Fruit fly (Drosophila melanogaster) whole organism, embryonic: ENCODE results near the gene path.
A peak's percentile ranks its signal among the peaks of the same experiment; 100 is the strongest.

Experiments used
- B-H1 ChIP-seq: fragments of 200-800 bp; sonication (Bioruptor generic); IDR thresholded peaks from 3 replicates; pipeline ENCODE4 v1.3.6; 2022; ENCODE audit warnings: missing biosample characterization, missing genetic modification characterization
- BtbVII ChIP-seq: fragments of 200-800 bp; sonication (Bioruptor generic); optimal IDR thresholded peaks from 3 replicates; lab custom pipeline; 2017; ENCODE audit warnings: missing biosample characterization, mild to moderate bottlenecking, missing genetic modification characterization
- C15 ChIP-seq: fragments of 200-800 bp; sonication (Bioruptor generic); IDR thresholded peaks from 3 replicates; pipeline ENCODE4 v1.3.6; 2022; ENCODE audit warnings: missing biosample characterization, missing genetic modification characterization
- CG10209 ChIP-seq: fragments of 200-800 bp; sonication (Bioruptor generic); optimal IDR thresholded peaks from 3 replicates; lab custom pipeline; 2017; ENCODE audit warnings: missing biosample characterization, mild to moderate bottlenecking, missing genetic modification characterization, missing genetic modification reagents
- CG10267 ChIP-seq: fragments of 200-800 bp; sonication (Bioruptor generic); optimal IDR thresholded peaks from 2 replicates; lab custom pipeline; 2018; ENCODE audit warnings: missing biosample characterization, mild to moderate bottlenecking, missing genetic modification characterization, moderate library complexity
- CG11398 ChIP-seq: fragments of 200-800 bp; sonication (Bioruptor generic); optimal IDR thresholded peaks from 2 replicates; lab custom pipeline; 2016; ENCODE audit warnings: missing biosample characterization, missing genetic modification characterization
- CG11695 ChIP-seq: fragments of 200-800 bp; sonication (Bioruptor generic); IDR thresholded peaks from 3 replicates; pipeline ENCODE4 v1.3.6; 2022; ENCODE audit warnings: missing biosample characterization, missing genetic modification characterization
- CG13424 ChIP-seq: fragments of 200-800 bp; sonication (Bioruptor generic); optimal IDR thresholded peaks from 2 replicates; lab custom pipeline; 2019; ENCODE audit warnings: missing biosample characterization, mild to moderate bottlenecking, missing genetic modification characterization, moderate library complexity
- CG15073 ChIP-seq: fragments of 200-800 bp; sonication (Bioruptor generic); optimal IDR thresholded peaks from 2 replicates; lab custom pipeline; 2016; ENCODE audit warnings: missing biosample characterization, missing genetic modification characterization
- CG16813 ChIP-seq: fragments of 200-800 bp; sonication (Bioruptor generic); IDR thresholded peaks from 3 replicates; pipeline ENCODE4 v1.3.6; 2022; ENCODE audit warnings: missing biosample characterization, missing genetic modification characterization; ENCODE audit not compliant: partially characterized antibody
- CG2120 ChIP-seq: fragments of 200-800 bp; sonication (Bioruptor generic); optimal IDR thresholded peaks from 3 replicates; lab custom pipeline; 2016; ENCODE audit warnings: missing biosample characterization, missing genetic modification characterization
- CG2129 ChIP-seq: fragments of 200-800 bp; sonication (Bioruptor generic); IDR thresholded peaks from 2 replicates; pipeline ENCODE4 v1.3.6; 2022; ENCODE audit warnings: missing biosample characterization, missing genetic modification characterization; ENCODE audit not compliant: partially characterized antibody
- CG2199 ChIP-seq: fragments of 200-800 bp; sonication (Bioruptor generic); IDR thresholded peaks from 3 replicates; pipeline ENCODE4 v1.3.6; 2022; ENCODE audit warnings: missing biosample characterization, missing genetic modification characterization
- CG2678 ChIP-seq: fragments of 200-800 bp; sonication (Bioruptor generic); optimal IDR thresholded peaks from 3 replicates; lab custom pipeline; 2019; ENCODE audit warnings: missing biosample characterization, mild to moderate bottlenecking, missing genetic modification characterization, moderate library complexity
- CG2712 ChIP-seq: fragments of 200-800 bp; optimal IDR thresholded peaks from 3 replicates; lab custom pipeline; 2019; ENCODE audit warnings: missing biosample characterization, mild to moderate bottlenecking, missing genetic modification characterization, moderate library complexity
- CG31365 ChIP-seq: fragments of 200-800 bp; sonication (Bioruptor generic); optimal IDR thresholded peaks from 2 replicates; lab custom pipeline; 2018; ENCODE audit warnings: missing biosample characterization, mild to moderate bottlenecking, missing genetic modification characterization
- CG34376 ChIP-seq: fragments of 200-800 bp; sonication (Bioruptor generic); optimal IDR thresholded peaks from 2 replicates; lab custom pipeline; 2018; ENCODE audit warnings: missing biosample characterization, mild to moderate bottlenecking, missing genetic modification characterization
- CG3838 ChIP-seq: fragments of 200-800 bp; sonication (Bioruptor generic); optimal IDR thresholded peaks from 3 replicates; lab custom pipeline; 2016; ENCODE audit warnings: missing biosample characterization, missing genetic modification characterization
- CG4617 ChIP-seq: fragments of 200-800 bp; sonication (Bioruptor generic); optimal IDR thresholded peaks from 3 replicates; lab custom pipeline; 2016; ENCODE audit warnings: missing biosample characterization, missing genetic modification characterization, borderline replicate concordance
- CG5180 ChIP-seq: fragments of 200-800 bp; sonication (Bioruptor generic); optimal IDR thresholded peaks from 3 replicates; lab custom pipeline; 2017; ENCODE audit warnings: missing biosample characterization, missing genetic modification characterization, mild to moderate bottlenecking, moderate library complexity, missing genetic modification reagents
- CG6683 ChIP-seq: fragments of 200-800 bp; sonication (Bioruptor generic); optimal IDR thresholded peaks from 2 replicates; lab custom pipeline; 2017; ENCODE audit warnings: missing biosample characterization, mild to moderate bottlenecking, missing genetic modification characterization, missing genetic modification reagents
- CG7372 ChIP-seq: fragments of 200-800 bp; sonication (Bioruptor generic); IDR thresholded peaks from 2 replicates; pipeline ENCODE4 v1.3.6; 2022; ENCODE audit warnings: missing biosample characterization, missing genetic modification characterization
- CG7556 ChIP-seq: fragments of 200-800 bp; sonication (Bioruptor generic); optimal IDR thresholded peaks from 2 replicates; lab custom pipeline; 2017; ENCODE audit warnings: missing biosample characterization, mild to moderate bottlenecking, missing genetic modification characterization
- CG9215 ChIP-seq: fragments of 200-800 bp; sonication (Bioruptor generic); IDR thresholded peaks from 2 replicates; pipeline ENCODE4 v1.3.6; 2022; ENCODE audit warnings: missing biosample characterization, missing genetic modification characterization
- Dfd ChIP-seq, 2 experiments: fragments of >200 bp; optimal IDR thresholded peaks; 2 replicates each; lab custom pipeline; 2017; ENCODE audit warnings: missing biosample characterization in 2 of 2, missing genetic modification characterization in 2 of 2
- Dip2 ChIP-seq: fragments of 200-800 bp; sonication (Bioruptor generic); IDR thresholded peaks from 2 replicates; pipeline ENCODE4 v1.3.6; 2022; ENCODE audit warnings: missing biosample characterization, missing genetic modification characterization
- Doc3 ChIP-seq: fragments of 200-800 bp; sonication (Bioruptor generic); IDR thresholded peaks from 3 replicates; pipeline ENCODE4 v1.3.6; 2022; ENCODE audit warnings: missing biosample characterization, missing genetic modification characterization; ENCODE audit not compliant: partially characterized antibody
- E2f2 ChIP-seq: fragments of 200-800 bp; sonication (Bioruptor generic); IDR thresholded peaks from 2 replicates; pipeline ENCODE4 v1.3.6; 2022; ENCODE audit warnings: missing biosample characterization, missing genetic modification characterization
- H15 ChIP-seq: fragments of 200-800 bp; sonication (Bioruptor generic); IDR thresholded peaks from 3 replicates; pipeline ENCODE4 v1.3.6; 2022; ENCODE audit warnings: missing biosample characterization, missing genetic modification characterization
- Hand ChIP-seq: fragments of 200-800 bp; sonication (Bioruptor generic); optimal IDR thresholded peaks from 2 replicates; lab custom pipeline; 2017; ENCODE audit warnings: mild to moderate bottlenecking, missing biosample characterization, missing genetic modification reagents, missing genetic modification characterization
- NC2α ChIP-seq: fragments of 200-800 bp; sonication (Bioruptor generic); optimal IDR thresholded peaks from 2 replicates; lab custom pipeline; 2016; ENCODE audit warnings: missing biosample characterization, missing genetic modification characterization
- Nf-YA ChIP-seq: fragments of 200-800 bp; sonication (Bioruptor generic); IDR thresholded peaks from 2 replicates; pipeline ENCODE4 v1.3.6; 2022; ENCODE audit warnings: missing biosample characterization, missing genetic modification characterization
- NfI ChIP-seq: fragments of 200-800 bp; sonication (Bioruptor generic); optimal IDR thresholded peaks from 3 replicates; lab custom pipeline; 2018; ENCODE audit warnings: missing biosample characterization, mild to moderate bottlenecking, missing genetic modification characterization, moderate library complexity
- Sox102F ChIP-seq: fragments of 200-800 bp; sonication (Bioruptor generic); optimal IDR thresholded peaks from 2 replicates; lab custom pipeline; 2018; ENCODE audit warnings: missing biosample characterization, mild to moderate bottlenecking, missing genetic modification characterization, moderate library complexity
- Tbp ChIP-seq: fragments of >200 bp; optimal IDR thresholded peaks from 2 replicates; lab custom pipeline; 2018; ENCODE audit warnings: missing biosample characterization, missing genetic modification characterization
- ac ChIP-seq: fragments of 200-800 bp; sonication (Bioruptor generic); optimal IDR thresholded peaks from 3 replicates; lab custom pipeline; 2017; ENCODE audit warnings: missing biosample characterization, mild to moderate bottlenecking, missing genetic modification characterization
- bigmax ChIP-seq: fragments of 200-800 bp; sonication (Bioruptor generic); optimal IDR thresholded peaks from 2 replicates; lab custom pipeline; 2018; ENCODE audit warnings: missing biosample characterization, mild to moderate bottlenecking, missing genetic modification characterization
- eve ChIP-seq, 2 experiments: fragments of >200 bp; optimal IDR thresholded peaks; 2 replicates each; lab custom pipeline; 2017; ENCODE audit warnings: missing biosample characterization in 2 of 2, missing genetic modification characterization in 2 of 2
- fu2 ChIP-seq: fragments of 200-800 bp; sonication (Bioruptor generic); optimal IDR thresholded peaks from 2 replicates; lab custom pipeline; 2016; ENCODE audit warnings: missing biosample characterization, missing genetic modification characterization
- gcm ChIP-seq: fragments of 200-800 bp; sonication (Bioruptor generic); optimal IDR thresholded peaks from 2 replicates; lab custom pipeline; 2019; ENCODE audit warnings: missing biosample characterization, mild to moderate bottlenecking, missing genetic modification characterization, moderate library complexity
- gem ChIP-seq: fragments of 200-800 bp; sonication (Bioruptor generic); optimal IDR thresholded peaks from 2 replicates; lab custom pipeline; 2019; ENCODE audit warnings: missing biosample characterization, mild to moderate bottlenecking, missing genetic modification characterization, moderate library complexity
- hkb ChIP-seq, 2 experiments: fragments of 200-800 bp in 1 of 2; fragments of >200 bp in 1 of 2; sonication (Bioruptor generic) in 1 of 2; IDR thresholded peaks in 1 of 2; optimal IDR thresholded peaks in 1 of 2; 2 replicates each; pipeline versions ENCODE4 v1.3.6 to Lab custom; 2017 to 2022; ENCODE audit warnings: missing biosample characterization in 1 of 2, missing genetic modification characterization in 1 of 2
- ind ChIP-seq: fragments of 200-800 bp; sonication (Bioruptor generic); optimal IDR thresholded peaks from 3 replicates; lab custom pipeline; 2016; ENCODE audit warnings: missing biosample characterization, missing genetic modification characterization
- lola ChIP-seq, 3 experiments: fragments of >200 bp in 2 of 3; fragments of 200-800 bp in 1 of 3; sonication (Bioruptor generic) in 1 of 3; optimal IDR thresholded peaks; 2 replicates each; lab custom pipeline; 2017 to 2019; ENCODE audit warnings: missing biosample characterization in 3 of 3, missing genetic modification characterization in 3 of 3, mild to moderate bottlenecking in 1 of 3, moderate library complexity in 1 of 3
- pros ChIP-seq: fragments of 200-800 bp; sonication (Bioruptor generic); optimal IDR thresholded peaks from 3 replicates; lab custom pipeline; 2019; ENCODE audit warnings: missing biosample characterization, mild to moderate bottlenecking, missing genetic modification characterization, moderate library complexity
- sc ChIP-seq, 3 experiments: fragments of >200 bp in 2 of 3; fragments of 200-800 bp in 1 of 3; sonication (Bioruptor generic) in 1 of 3; optimal IDR thresholded peaks; 2 replicates in 2 of 3; 3 replicates in 1 of 3; lab custom pipeline; 2017; ENCODE audit warnings: mild to moderate bottlenecking in 1 of 3, missing biosample characterization in 1 of 3, missing genetic modification characterization in 1 of 3, missing genetic modification reagents in 1 of 3
- sens-2 ChIP-seq: fragments of 200-800 bp; sonication (Bioruptor generic); IDR thresholded peaks from 2 replicates; pipeline ENCODE4 v1.3.6; 2022; ENCODE audit warnings: missing biosample characterization, missing genetic modification characterization
- vnd ChIP-seq: fragments of 200-800 bp; sonication (Bioruptor generic); IDR thresholded peaks from 3 replicates; pipeline ENCODE4 v1.3.6; 2022; ENCODE audit warnings: missing biosample characterization, missing genetic modification characterization; ENCODE audit not compliant: partially characterized antibody

path gene

DNA sequence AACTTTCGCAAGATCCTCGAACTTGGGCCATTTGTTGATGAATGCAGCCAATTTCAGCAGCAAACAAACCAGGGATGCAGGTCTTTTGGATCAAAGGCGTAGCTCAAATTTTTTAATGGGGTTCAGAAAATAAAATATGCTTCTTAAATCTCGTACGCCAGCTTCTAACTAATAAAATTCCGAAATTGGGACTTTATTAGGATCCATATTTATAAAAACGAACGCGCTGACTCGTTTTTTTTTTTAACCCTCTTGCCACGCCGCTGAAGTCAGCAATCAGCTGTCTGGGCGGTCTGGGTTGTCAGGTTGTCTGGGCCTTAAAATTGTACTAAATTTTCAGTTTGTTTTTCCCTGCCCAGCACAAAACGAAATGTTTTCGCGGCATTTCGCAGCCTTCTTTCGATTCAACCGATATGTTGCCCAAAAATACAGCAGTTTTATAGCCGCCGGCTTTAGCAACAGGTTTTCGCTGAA lies 47.5 kb downstream of the path start, which contains the start of gene CG3437 (continued):
- peak in 1 of 3 experiments; percentile 97 for TF ChIP-seq lola (GFP tag; optimal IDR thresholded peaks at IDR 0.05; lab: Kevin White, UChicago)
- no peak for TF ChIP-seq Doc3 (GFP tag; lab: Robert Waterston, UW)
- TF ChIP-seq Dfd (GFP tag; optimal IDR thresholded peaks at IDR 0.05; lab: Kevin White, UChicago): no peak
- TF ChIP-seq CG34376 (GFP tag; lab: Kevin White, UChicago): peak; percentile 99
- TF ChIP-seq CG7556 (GFP tag; lab: Kevin White, UChicago): peak; percentile 98
- TF ChIP-seq Sox102F (GFP tag; lab: Kevin White, UChicago): peak; percentile 99
- TF ChIP-seq CG6683: peak; percentile 97
- TF ChIP-seq CG9215 (GFP tag; lab: Robert Waterston, UW): peak; percentile 99
- TF ChIP-seq CG7372 (GFP tag; lab: Robert Waterston, UW): peak; percentile 99
- peak; percentile 96 for TF ChIP-seq CG2712 (tag; lab: Kevin White, UChicago)
- peak; percentile 99 for TF ChIP-seq NfI (GFP tag; lab: Kevin White, UChicago)
- peak; percentile 99 for TF ChIP-seq sens-2
- 0 out of 2 replicates have a peak, but pooled peaks have one; percentile 11 for TF ChIP-seq CG2129 (GFP tag; lab: Robert Waterston, UW)
- TF ChIP-seq CG2199 (GFP tag; lab: Robert Waterston, UW): peak; percentile 99
- peak; percentile 99 for TF ChIP-seq CG2120
- TF ChIP-seq C15 (GFP tag; lab: Robert Waterston, UW): peak; percentile 98
- peak; percentile 97 for TF ChIP-seq CG11398
- TF ChIP-seq ac: peak; percentile 96
- peak; percentile 98 for TF ChIP-seq Nf-YA (GFP tag; lab: Robert Waterston, UW)
- peak; percentile 98 for TF ChIP-seq CG4617
- peak; percentile 97 for TF ChIP-seq gcm (GFP tag; lab: Kevin White, UChicago)
- peak; percentile 99 for TF ChIP-seq CG2678 (tag; lab: Kevin White, UChicago)
- peak; percentile 77 for TF ChIP-seq bigmax (GFP tag; lab: Kevin White, UChicago)
- peak; percentile 97 for TF ChIP-seq NC2α (GFP tag; lab: Kevin White, UChicago)
- TF ChIP-seq ind (GFP tag; lab: Kevin White, UChicago): peak; percentile 98
- 0 out of 3 replicates have a peak, but pooled peaks have one; percentile 38 for TF ChIP-seq CG16813 (GFP tag; lab: Robert Waterston, UW)
- TF ChIP-seq BtbVII (GFP tag; lab: Kevin White, UChicago): peak; percentile 98
- TF ChIP-seq CG11695 (GFP tag; lab: Robert Waterston, UW): peak; percentile 99
- TF ChIP-seq CG13424: peak; percentile 99
- peak; percentile 79 for TF ChIP-seq Dip2 (GFP tag; lab: Robert Waterston, UW)
- peak; percentile 99 for TF ChIP-seq gem
- TF ChIP-seq E2f2 (GFP tag; lab: Robert Waterston, UW): peak; percentile 89
- TF ChIP-seq CG10267 (tag; lab: Kevin White, UChicago): peak; percentile 94
- peak; percentile 97 for TF ChIP-seq Hand (GFP tag; lab: Kevin White, UChicago)
- peak; percentile 100 for TF ChIP-seq H15 (GFP tag; lab: Robert Waterston, UW)
- peak; percentile 34 for TF ChIP-seq hkb (optimal IDR thresholded peaks at IDR 0.05; lab: Kevin White, UChicago)
- peak; percentile 99 for TF ChIP-seq hkb (GFP tag; IDR thresholded peaks at IDR 0.05; lab: Robert Waterston, UW)
- peak; percentile 93 for TF ChIP-seq CG31365
- TF ChIP-seq CG15073: peak; percentile 89
- TF ChIP-seq eve (GFP tag; optimal IDR thresholded peaks at IDR 0.05; lab: Kevin White, UChicago): no peak
- TF ChIP-seq fu2: peak; percentile 98
- TF ChIP-seq CG10209: peak; percentile 99
- no peak for TF ChIP-seq sc (optimal IDR thresholded peaks at IDR 0.05; lab: Kevin White, UChicago)
- TF ChIP-seq sc (GFP tag; optimal IDR thresholded peaks at IDR 0.05; lab: Kevin White, UChicago): peak; percentile 96
- peak; percentile 91 for TF ChIP-seq CG5180 (GFP tag; lab: Kevin White, UChicago)
- peak; percentile 96 for TF ChIP-seq CG3838
- TF ChIP-seq B-H1 (GFP tag; lab: Robert Waterston, UW): peak; percentile 99
- peak; percentile 76 for TF ChIP-seq pros (GFP tag; lab: Kevin White, UChicago)
- 0 out of 3 replicates have a peak, but pooled peaks have one; percentile 29 for TF ChIP-seq vnd (GFP tag; lab: Robert Waterston, UW)
- no peak for TF ChIP-seq Tbp (GFP tag; lab: Kevin White, UChicago)
